Worm (Caenorhabditis elegans) whole organism, late embryonic: Measurements from ENCODE around the gene K02F3.12.

Experiments
- C08G9.2 ChIP-seq: sonication (generic microtip); optimal IDR thresholded peaks from 2 replicates; lab custom pipeline; 2016; ENCODE audit warnings: mild to moderate bottlenecking, missing genetic modification characterization, moderate library complexity, missing compliant biosample characterization
- C38D4.7 ChIP-seq: fragments of 200-800 bp; sonication (Bioruptor generic); optimal IDR thresholded peaks from 2 replicates; lab custom pipeline; 2018; ENCODE audit warnings: mild to moderate bottlenecking, missing genetic modification characterization, moderate library complexity, missing compliant biosample characterization
- K02D7.2 ChIP-seq: sonication (generic microtip); optimal IDR thresholded peaks from 2 replicates; lab custom pipeline; 2017; ENCODE audit warnings: mild to moderate bottlenecking, missing genetic modification characterization, missing compliant biosample characterization
- T23F11.4 ChIP-seq: fragments of 200-800 bp; sonication (Bioruptor generic); optimal IDR thresholded peaks from 2 replicates; lab custom pipeline; 2018; ENCODE audit warnings: mild to moderate bottlenecking, missing genetic modification characterization, missing compliant biosample characterization
- Y22D7AL.16 ChIP-seq: sonication (generic microtip); optimal IDR thresholded peaks from 2 replicates; lab custom pipeline; 2016; ENCODE audit warnings: missing genetic modification characterization, missing compliant biosample characterization
- ahr-1 ChIP-seq: sonication (generic microtip); optimal IDR thresholded peaks from 2 replicates; lab custom pipeline; 2016; ENCODE audit warnings: missing genetic modification characterization, missing compliant biosample characterization
- ama-1 ChIP-seq: fragments of 150-350 bp; optimal IDR thresholded peaks from 2 replicates; lab custom pipeline; 2014
- ceh-14 ChIP-seq: sonication (generic microtip); optimal IDR thresholded peaks from 2 replicates; lab custom pipeline; 2016; ENCODE audit warnings: missing genotype, missing genetic modification characterization, missing compliant biosample characterization
- ceh-18 ChIP-seq: sonication (generic microtip); optimal IDR thresholded peaks from 2 replicates; lab custom pipeline; 2016; ENCODE audit warnings: missing genetic modification characterization, missing compliant biosample characterization
- ceh-2 ChIP-seq: sonication (generic microtip); optimal IDR thresholded peaks from 2 replicates; lab custom pipeline; 2016; ENCODE audit warnings: missing genotype, missing genetic modification characterization, missing compliant biosample characterization
- ceh-24 ChIP-seq: sonication (generic microtip); optimal IDR thresholded peaks from 2 replicates; lab custom pipeline; 2016; ENCODE audit warnings: mild to moderate bottlenecking, missing genetic modification characterization, missing compliant biosample characterization
- ceh-31 ChIP-seq: sonication (generic microtip); optimal IDR thresholded peaks from 2 replicates; lab custom pipeline; 2016; ENCODE audit warnings: missing genetic modification characterization, missing compliant biosample characterization
- ceh-45 ChIP-seq: fragments of 200-800 bp; sonication (Bioruptor generic); IDR thresholded peaks from 2 replicates; pipeline ENCODE4 v1.3.6; 2022; ENCODE audit warnings: missing genetic modification reagents, missing genetic modification characterization, missing compliant biosample characterization
- ceh-6 ChIP-seq: fragments of 200-800 bp; sonication (Bioruptor generic); optimal IDR thresholded peaks from 2 replicates; lab custom pipeline; 2018; ENCODE audit warnings: mild to moderate bottlenecking, missing genetic modification characterization, missing compliant biosample characterization
- ceh-9 ChIP-seq: sonication (generic microtip); optimal IDR thresholded peaks from 2 replicates; lab custom pipeline; 2016; ENCODE audit warnings: mild to moderate bottlenecking, missing genetic modification characterization, inconsistent platforms, missing compliant biosample characterization
- dve-1 ChIP-seq: sonication (generic microtip); optimal IDR thresholded peaks from 2 replicates; lab custom pipeline; 2017; ENCODE audit warnings: antibody characterized with exemption, mild to moderate bottlenecking, missing genetic modification characterization, missing compliant biosample characterization
- elt-2 ChIP-seq: sonication (generic microtip); optimal IDR thresholded peaks from 2 replicates; lab custom pipeline; 2016; ENCODE audit warnings: missing genetic modification reagents, missing genetic modification characterization, missing compliant biosample characterization
- elt-4 ChIP-seq: sonication (generic microtip); optimal IDR thresholded peaks from 2 replicates; lab custom pipeline; 2016; ENCODE audit warnings: missing genetic modification characterization, missing compliant biosample characterization
- ets-4 ChIP-seq: sonication (generic microtip); optimal IDR thresholded peaks from 2 replicates; lab custom pipeline; 2016; ENCODE audit warnings: missing genetic modification characterization, missing compliant biosample characterization
- fkh-10 ChIP-seq: fragments of 150-350 bp; optimal IDR thresholded peaks from 2 replicates; lab custom pipeline; 2014; ENCODE audit warnings: missing biosample characterization, missing genetic modification reagents, missing genetic modification characterization
- hlh-15 ChIP-seq: sonication (generic microtip); optimal IDR thresholded peaks from 2 replicates; lab custom pipeline; 2016; ENCODE audit warnings: missing genetic modification characterization, missing compliant biosample characterization
- hlh-30 ChIP-seq: sonication (generic microtip); optimal IDR thresholded peaks from 2 replicates; lab custom pipeline; 2017; ENCODE audit warnings: antibody characterized with exemption, missing genetic modification characterization, missing compliant biosample characterization; ENCODE audit not compliant: insufficient read depth
- madf-2 ChIP-seq: sonication (generic microtip); optimal IDR thresholded peaks from 2 replicates; lab custom pipeline; 2017; ENCODE audit warnings: missing genetic modification characterization, missing compliant biosample characterization
- mec-3 ChIP-seq: sonication (generic microtip); optimal IDR thresholded peaks from 2 replicates; lab custom pipeline; 2016; ENCODE audit warnings: borderline replicate concordance, missing genetic modification characterization, missing compliant biosample characterization
- nfya-1 ChIP-seq: sonication (generic microtip); optimal IDR thresholded peaks from 2 replicates; lab custom pipeline; 2017; ENCODE audit warnings: missing genetic modification characterization, mild to moderate bottlenecking, missing compliant biosample characterization, antibody characterized with exemption, moderate library complexity
- nhr-11 ChIP-seq: fragments of 150-350 bp; optimal IDR thresholded peaks from 2 replicates; lab custom pipeline; 2014; ENCODE audit warnings: missing biosample characterization, missing genetic modification characterization
- odd-2 ChIP-seq: sonication (generic microtip); optimal IDR thresholded peaks from 2 replicates; lab custom pipeline; 2017; ENCODE audit warnings: antibody characterized with exemption, mild to moderate bottlenecking, missing genetic modification characterization, missing compliant biosample characterization
- pag-3 ChIP-seq: sonication (generic microtip); optimal IDR thresholded peaks from 2 replicates; lab custom pipeline; 2016; ENCODE audit warnings: missing compliant biosample characterization, missing genetic modification characterization, borderline replicate concordance
- pax-1 ChIP-seq: fragments of 150-350 bp; optimal IDR thresholded peaks from 2 replicates; lab custom pipeline; 2014; ENCODE audit warnings: missing biosample characterization, missing genetic modification characterization
- pha-2 ChIP-seq: sonication (generic microtip); optimal IDR thresholded peaks from 2 replicates; lab custom pipeline; 2017; ENCODE audit warnings: mild to moderate bottlenecking, missing genetic modification characterization, missing compliant biosample characterization
- pqm-1 ChIP-seq: sonication (generic microtip); optimal IDR thresholded peaks from 2 replicates; lab custom pipeline; 2016; ENCODE audit warnings: missing genetic modification characterization, missing compliant biosample characterization
- sox-2 ChIP-seq: fragments of 200-800 bp; sonication (Bioruptor generic); IDR thresholded peaks from 2 replicates; pipeline ENCODE4 v1.3.6; 2022; ENCODE audit warnings: missing genetic modification reagents, missing genetic modification characterization, missing compliant biosample characterization
- syd-9 ChIP-seq: sonication (generic microtip); optimal IDR thresholded peaks from 2 replicates; lab custom pipeline; 2016; ENCODE audit warnings: mild to moderate bottlenecking, missing genetic modification characterization, moderate library complexity, missing compliant biosample characterization
- tbx-2 ChIP-seq: sonication (generic microtip); optimal IDR thresholded peaks from 2 replicates; lab custom pipeline; 2016; ENCODE audit warnings: missing genetic modification characterization, missing compliant biosample characterization
- tbx-7 ChIP-seq: sonication (generic microtip); optimal IDR thresholded peaks from 2 replicates; lab custom pipeline; 2016; ENCODE audit warnings: missing genotype, missing genetic modification characterization, missing compliant biosample characterization
- ttx-3 ChIP-seq: sonication (generic microtip); optimal IDR thresholded peaks from 2 replicates; lab custom pipeline; 2016; ENCODE audit warnings: missing genetic modification reagents, missing genetic modification characterization, missing compliant biosample characterization
- unc-3 ChIP-seq, 2 experiments: fragments of 200-800 bp in 1 of 2; sonication (Bioruptor generic) in 1 of 2; sonication (generic microtip) in 1 of 2; conservative IDR thresholded peaks in 1 of 2; optimal IDR thresholded peaks in 1 of 2; 2 replicates each; pipeline versions ENCODE4 v1.3.6 to Lab custom; 2016 to 2022; ENCODE audit warnings: missing compliant biosample characterization in 2 of 2, missing genetic modification characterization in 2 of 2, missing genetic modification reagents in 1 of 2
- unc-55 ChIP-seq: sonication (generic microtip); optimal IDR thresholded peaks from 2 replicates; lab custom pipeline; 2017; ENCODE audit warnings: missing biosample characterization, missing genetic modification reagents, missing genetic modification characterization
- zip-5 ChIP-seq: sonication (generic microtip); optimal IDR thresholded peaks from 2 replicates; lab custom pipeline; 2016; ENCODE audit warnings: missing genetic modification characterization, missing compliant biosample characterization
- ztf-16 ChIP-seq: sonication (generic microtip); optimal IDR thresholded peaks from 2 replicates; lab custom pipeline; 2017; ENCODE audit warnings: missing genetic modification characterization, missing compliant biosample characterization

The K02F3.12 gene

DNA sequence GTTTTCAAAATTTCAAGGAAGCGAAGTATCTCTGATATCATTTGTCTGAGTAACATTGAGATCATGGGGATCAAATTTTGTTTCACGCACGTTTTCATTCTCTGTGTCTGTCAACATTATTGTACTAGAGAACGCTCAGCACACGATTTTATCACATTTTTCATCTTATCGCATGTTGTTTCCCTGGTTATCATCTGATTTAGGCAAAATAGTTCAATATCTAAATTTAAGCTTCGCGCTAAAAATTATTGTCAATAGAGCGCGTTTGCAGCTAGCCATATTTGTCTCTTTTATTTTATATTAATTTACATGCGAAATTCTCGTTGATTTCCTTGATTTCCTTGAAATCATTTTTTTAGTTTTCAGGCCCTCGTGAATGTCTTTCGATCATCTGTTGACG lies 10.9 kb upstream of the K02F3.12 start, which contains the start of gene K02F3.2:
Gene K02F3.2, plus strand, starts transcription at position 357 of the 400 bp plus-strand sequence.
- TF ChIP-seq K02D7.2 (tag; lab: Kevin White, UChicago) (no peak), pha-2 (tag; lab: Kevin White, UChicago) (no peak), fkh-10 (GFP tag; lab: Kevin White, UChicago) (no peak), ceh-9 (tag; lab: Kevin White, UChicago) (no peak), pax-1 (peak; percentile 17), ttx-3 (tag; lab: Kevin White, UChicago) (no peak), tbx-2 (no peak), pag-3 (no peak), ets-4 (no peak), syd-9 (no peak), ama-1 (no peak), elt-2 (tag; lab: Kevin White, UChicago) (peak; percentile 73), ceh-18 (tag; lab: Kevin White, UChicago) (no peak), Y22D7AL.16 (tag; lab: Kevin White, UChicago) (no peak), T23F11.4 (GFP tag; lab: Kevin White, UChicago) (no peak)
- TF ChIP-seq, all 69 proteins: peak for 2

DNA sequence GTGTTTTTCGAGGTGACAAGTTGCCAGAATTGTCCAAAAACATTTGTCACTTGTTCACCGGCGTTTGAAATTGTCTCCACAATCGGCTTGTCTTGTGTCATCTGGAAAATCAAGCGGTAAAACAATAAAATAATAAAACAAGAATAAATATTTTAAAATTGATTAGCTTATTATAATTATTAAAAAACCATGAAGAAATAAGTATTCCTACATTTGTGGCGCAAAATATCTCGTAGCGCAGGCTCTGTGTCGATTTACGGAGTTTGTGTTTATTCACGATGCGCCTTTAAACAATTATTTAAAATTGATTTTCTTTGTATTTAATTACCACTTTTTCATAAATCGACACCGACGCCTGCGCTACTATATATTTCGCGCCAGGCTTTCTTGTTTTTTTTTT lies 4.1 kb upstream of the K02F3.12 start, which contains the start of gene moma-1:
Gene moma-1, minus strand, starts transcription at position 101 of the 400 bp plus-strand sequence.
- no peak for TF ChIP-seq ceh-31 (tag; lab: Kevin White, UChicago)
- no peak for TF ChIP-seq hlh-30
- TF ChIP-seq pqm-1 (tag; lab: Kevin White, UChicago), result no peak
- TF ChIP-seq ets-4, result no peak
- no peak for TF ChIP-seq C38D4.7 (GFP tag; lab: Kevin White, UChicago)
- TF ChIP-seq T23F11.4 (GFP tag; lab: Kevin White, UChicago), result no peak
- TF ChIP-seq ahr-1 (tag; lab: Kevin White, UChicago), result no peak
- TF ChIP-seq nhr-11 (tag; lab: Kevin White, UChicago), result no peak

DNA sequence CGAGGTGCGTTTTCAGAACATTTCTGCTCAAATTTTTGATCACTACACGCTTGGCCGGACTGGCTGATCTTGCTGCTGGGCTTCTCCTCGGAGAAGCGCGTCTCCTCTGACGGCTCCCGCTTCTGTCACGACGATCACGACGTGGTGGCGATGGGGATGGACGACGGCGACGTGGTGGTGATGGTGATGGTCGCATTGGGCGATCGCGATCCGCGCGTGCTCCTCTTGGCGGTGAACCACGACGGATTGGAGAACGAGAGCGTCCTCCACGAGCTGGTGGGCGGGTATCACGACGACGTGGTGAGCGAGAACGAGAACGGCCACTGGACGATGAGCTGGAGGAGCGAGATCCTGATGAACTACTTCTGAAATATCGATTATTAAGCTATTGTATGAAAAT lies 2.9 kb upstream of the K02F3.12 start:
- TF ChIP-seq odd-2 (tag; lab: Kevin White, UChicago) (no peak), T23F11.4 (GFP tag; lab: Kevin White, UChicago) (no peak), ceh-18 (tag; lab: Kevin White, UChicago) (no peak), zip-5 (tag; lab: Kevin White, UChicago) (no peak), ceh-24 (tag; lab: Kevin White, UChicago) (no peak), ceh-2 (tag; lab: Kevin White, UChicago) (no peak), ceh-45 (no peak), ets-4 (no peak), nfya-1 (tag; lab: Kevin White, UChicago) (no peak), elt-4 (peak; percentile 66), C08G9.2 (peak; percentile 8)
- TF ChIP-seq, all 69 proteins: peak for 2

DNA sequence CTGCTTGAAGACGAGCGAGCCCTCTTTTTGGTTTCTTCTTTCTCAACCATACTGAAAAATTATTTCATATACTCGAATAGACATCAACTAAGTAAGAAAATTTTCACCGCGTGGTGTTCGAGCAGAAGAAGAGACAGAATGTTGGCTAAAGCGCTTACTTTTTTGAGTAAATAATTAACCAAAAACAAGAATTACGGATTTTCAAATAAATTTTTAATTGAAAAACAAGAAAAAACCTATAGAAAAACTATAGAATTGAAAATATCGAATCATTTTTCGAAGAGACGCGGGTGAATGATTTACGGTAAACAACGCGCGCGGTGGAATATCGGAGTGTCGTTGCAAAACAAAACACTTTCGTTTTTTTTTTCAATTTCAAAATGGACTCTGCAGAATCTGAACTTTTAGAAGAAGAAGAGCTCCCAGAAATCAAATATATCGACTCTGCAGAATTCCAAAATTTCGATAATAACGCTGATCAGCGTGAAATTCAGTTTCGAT lies 2.5 kb upstream of the K02F3.12 start, which contains the start of the genes rnp-5 and tag-51:
Gene rnp-5, minus strand, starts transcription at position 51 of the 501 bp plus-strand sequence.
Gene tag-51, plus strand, starts transcription at position 363 of the 501 bp plus-strand sequence.
- TF ChIP-seq sox-2 (no peak), ttx-3 (tag; lab: Kevin White, UChicago) (no peak), elt-2 (tag; lab: Kevin White, UChicago) (no peak), ceh-6 (GFP tag; lab: Kevin White, UChicago) (no peak), ahr-1 (tag; lab: Kevin White, UChicago) (no peak), mec-3 (no peak)

DNA sequence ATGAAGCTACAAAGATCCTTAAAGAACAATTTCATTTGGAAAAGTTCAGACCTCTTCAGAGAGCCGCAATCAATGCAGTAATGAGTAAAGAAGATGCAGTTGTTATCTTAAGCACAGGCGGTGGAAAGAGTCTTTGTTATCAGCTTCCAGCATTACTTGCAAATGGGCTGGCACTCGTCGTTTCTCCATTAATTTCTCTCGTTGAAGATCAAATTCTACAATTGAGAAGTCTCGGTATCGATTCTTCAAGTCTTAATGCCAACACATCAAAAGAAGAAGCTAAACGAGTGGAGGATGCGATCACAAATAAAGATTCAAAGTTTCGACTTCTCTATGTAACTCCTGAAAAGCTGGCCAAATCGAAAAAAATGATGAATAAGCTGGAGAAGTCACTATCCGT lies 548 bp downstream of the K02F3.12 start:
- TF ChIP-seq unc-55 (GFP tag; lab: Kevin White, UChicago) (no peak), hlh-15 (no peak), ceh-24 (tag; lab: Kevin White, UChicago) (no peak), ahr-1 (tag; lab: Kevin White, UChicago) (no peak), C08G9.2 (no peak), unc-3 (GFP tag; conservative IDR thresholded peaks at IDR 0.05; lab: Robert Waterston, UW) (no peak), unc-3 (tag; optimal IDR thresholded peaks at IDR 0.05; lab: Kevin White, UChicago) (no peak), ceh-6 (GFP tag; lab: Kevin White, UChicago) (no peak), ceh-18 (tag; lab: Kevin White, UChicago) (no peak), tbx-7 (no peak), ceh-14 (tag; lab: Kevin White, UChicago) (no peak), pag-3 (no peak), madf-2 (tag; lab: Kevin White, UChicago) (no peak), dve-1 (no peak), ceh-31 (tag; lab: Kevin White, UChicago) (no peak), ztf-16 (tag; lab: Kevin White, UChicago) (no peak), elt-4 (no peak), elt-2 (tag; lab: Kevin White, UChicago) (no peak)
- TF ChIP-seq, all 69 proteins: peak for 0
